Fruit fly (Drosophila melanogaster) whole organism, adult: ENCODE data around the gene CG12986.
A peak's percentile ranks its signal among the peaks of the same experiment; 100 is the strongest.

Source experiments
- CG1620 ChIP-seq: fragments of 200-800 bp; sonication (Bioruptor generic); optimal IDR thresholded peaks from 2 replicates; lab custom pipeline; 2016; ENCODE audit warnings: missing biosample characterization, missing genetic modification characterization
- CG7045 ChIP-seq: fragments of 200-800 bp; sonication (Bioruptor generic); optimal IDR thresholded peaks from 2 replicates; lab custom pipeline; 2017; ENCODE audit warnings: missing biosample characterization, mild to moderate bottlenecking, missing genetic modification characterization
- Crg-1 ChIP-seq: fragments of 200-800 bp; sonication (Bioruptor generic); optimal IDR thresholded peaks from 2 replicates; lab custom pipeline; 2016; ENCODE audit warnings: missing biosample characterization, missing genetic modification characterization
- Mnt ChIP-seq: fragments of 200-800 bp; sonication (Bioruptor generic); optimal IDR thresholded peaks from 2 replicates; lab custom pipeline; 2016; ENCODE audit warnings: missing biosample characterization, mild to moderate bottlenecking, missing genetic modification characterization
- bab1 ChIP-seq: fragments of 200-800 bp; sonication (Bioruptor generic); optimal IDR thresholded peaks from 3 replicates; lab custom pipeline; 2019; ENCODE audit warnings: missing biosample characterization, mild to moderate bottlenecking, missing genetic modification characterization, moderate library complexity
- cic ChIP-seq: fragments of 200-800 bp; sonication (Bioruptor generic); optimal IDR thresholded peaks from 2 replicates; lab custom pipeline; 2017; ENCODE audit warnings: missing biosample characterization, mild to moderate bottlenecking, missing genetic modification characterization, moderate library complexity
- cnc ChIP-seq, 2 experiments: fragments of >200 bp; optimal IDR thresholded peaks; 2 replicates each; lab custom pipeline; 2017
- kay ChIP-seq: fragments of 200-800 bp; sonication (Bioruptor generic); peaks from one replicate; lab custom pipeline; 2016; ENCODE audit warnings: missing biosample characterization, missing genetic modification characterization, borderline replicate concordance
- toe ChIP-seq: fragments of 200-800 bp; sonication (Bioruptor generic); optimal IDR thresholded peaks from 2 replicates; lab custom pipeline; 2016; ENCODE audit warnings: missing biosample characterization, missing genetic modification characterization

DNA sequence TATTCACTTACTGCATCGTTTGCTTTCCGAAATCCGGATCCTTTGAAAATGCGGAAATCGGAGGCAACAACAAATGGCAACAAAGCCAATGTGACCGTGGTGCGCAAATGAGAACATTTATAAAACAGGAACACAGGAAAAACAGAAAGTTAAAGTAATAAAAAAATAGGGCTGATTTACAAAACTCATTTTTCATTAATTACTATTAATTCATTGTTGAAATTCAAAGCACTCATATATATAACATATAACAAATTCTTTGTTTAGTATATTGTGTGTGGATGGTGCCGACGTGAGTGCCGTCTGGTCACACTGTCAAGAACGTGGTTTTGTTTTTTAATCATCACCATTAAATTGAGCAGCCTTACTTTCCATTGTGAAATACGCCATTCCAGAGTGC is 41.2 kb upstream of the CG12986 start, which contains the start of the genes Arp8 and CG6769:
- TF ChIP-seq CG1620 (GFP tag; lab: Kevin White, UChicago) (peak; percentile 29), bab1 (peak; percentile 10), Crg-1 (GFP tag; lab: Kevin White, UChicago) (peak; percentile 7), CG7045 (GFP tag; lab: Kevin White, UChicago) (no peak), kay (GFP tag; lab: Kevin White, UChicago) (no peak), cic (no peak), toe (GFP tag; lab: Kevin White, UChicago) (peak; percentile 22), cnc (optimal IDR thresholded peaks at IDR 0.05; lab: Kevin White, UChicago) (no peak), Mnt (GFP tag; lab: Kevin White, UChicago) (peak; percentile 89)
